Worm (Caenorhabditis elegans): ENCODE results near the gene col-117.
"Not testable (repeated sequence)": the region's sequence is repeated elsewhere in the genome, so short reads cannot be mapped to it uniquely, and the experiment has no call there.

col-117 gene

ce11 chrIV:8790144-8790543 lies 33.9 kb downstream of the col-117 start, which contains the start of gene sru-35:
TSS of gene sru-35 (minus strand) at chrIV:8790244.
- no peak for TF ChIP-seq pag-3 (tag; optimal IDR thresholded peaks at IDR 0.05; ENCODE audit: borderline replicate concordance, insufficient read depth)

- TF ChIP-seq efl-1 (optimal IDR thresholded peaks at IDR 0.05) = not testable (repeated sequence)
- TF ChIP-seq efl-1 (GFP tag; optimal IDR thresholded peaks at IDR 0.05 in 1 of 2) = peak in 1 of 2 experiments; percentile 41
Measured at ce11 chrIV:8788048-8788447, 35.9 kb downstream of the col-117 start, which contains the start of gene C33D9.10. TSS of gene C33D9.10 (minus strand) at chrIV:8788148.

DNA sequence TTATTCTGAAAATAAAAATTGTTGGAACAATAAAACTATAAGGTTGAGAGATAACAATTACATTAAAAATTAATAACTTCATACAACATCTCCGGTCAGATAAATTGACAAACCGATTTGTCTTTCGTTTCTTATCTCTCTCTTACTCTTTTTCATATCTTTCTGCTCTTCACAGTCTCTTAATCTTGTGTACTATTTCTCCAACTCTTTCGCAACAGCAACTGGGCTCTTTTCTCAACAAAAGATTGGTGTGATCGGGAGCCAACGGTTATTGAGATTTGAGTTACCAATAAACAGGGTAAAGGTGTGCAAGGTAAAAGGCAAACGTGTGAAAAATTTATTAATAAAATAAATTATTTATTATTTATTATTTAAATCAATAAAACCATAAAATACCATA lies 37.3 kb downstream of the col-117 start, which contains the start of gene C33D9.8:
TSS of gene C33D9.8 (minus strand) at position 99 of the 400 bp plus-strand sequence.
- TF ChIP-seq lsy-2 (tag; optimal IDR thresholded peaks at IDR 0.05) = peak in 1 of 2 experiments; percentile 31
- TF ChIP-seq efl-1 (optimal IDR thresholded peaks at IDR 0.05) = peak in 1 of 2 experiments; percentile 35
- TF ChIP-seq efl-1 (GFP tag; optimal IDR thresholded peaks at IDR 0.05 in 1 of 2) = no peak
- no peak for TF ChIP-seq ces-1 (GFP tag; optimal IDR thresholded peaks at IDR 0.05)
- TF ChIP-seq rnt-1 (tag; optimal IDR thresholded peaks at IDR 0.05) = peak; percentile 41

DNA sequence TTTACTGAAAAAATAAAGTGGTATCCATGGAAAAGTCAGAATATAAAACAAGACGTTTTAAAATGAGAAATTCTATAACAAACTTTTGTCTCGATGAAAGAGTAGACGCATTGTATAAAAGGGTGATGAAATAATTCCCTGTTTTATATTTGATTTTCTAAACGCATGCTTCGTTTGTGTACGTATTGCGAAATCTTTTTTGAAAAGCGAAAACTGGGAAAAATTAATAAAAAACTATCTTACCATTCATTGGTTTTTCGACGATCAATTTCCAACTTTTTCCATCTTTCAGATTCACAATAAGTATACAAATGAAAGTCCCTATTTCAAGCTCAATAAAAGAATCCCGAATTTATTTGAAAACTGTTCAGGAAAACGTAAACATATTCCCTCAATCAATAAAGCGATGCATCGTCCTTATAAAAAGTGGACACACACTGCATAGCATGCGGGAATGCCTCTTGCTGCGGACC lies 39.1 kb downstream of the col-117 start, which contains the start of gene C33D9.13:
TSS of gene C33D9.13 (minus strand) at position 423 of the 473 bp plus-strand sequence.
- TF ChIP-seq nhr-28 (tag; optimal IDR thresholded peaks at IDR 0.05) = no peak
- TF ChIP-seq zip-4 (GFP tag; optimal IDR thresholded peaks at IDR 0.05) = peak; percentile 53
- peak; percentile 32 for TF ChIP-seq skn-1 (tag; optimal IDR thresholded peaks at IDR 0.05)

DNA sequence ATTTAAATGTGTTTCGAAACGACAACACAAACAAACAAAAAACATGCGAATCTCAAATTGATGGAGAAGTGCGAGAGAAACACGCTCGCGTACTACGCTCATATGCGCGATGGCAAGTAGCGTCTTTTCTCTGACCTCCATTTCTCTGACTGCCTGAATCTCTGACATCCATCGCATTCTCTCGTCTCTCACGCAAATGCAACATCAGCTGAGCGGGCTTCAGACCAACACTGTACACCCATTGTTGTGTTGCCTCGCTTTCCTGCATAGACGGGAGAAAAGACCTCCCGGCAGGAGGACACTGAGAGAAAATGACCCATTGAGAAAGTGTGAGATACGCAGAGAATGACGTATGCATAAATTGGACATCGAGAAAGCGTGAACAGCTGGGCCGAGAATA lies 41.8 kb downstream of the col-117 start:
- TF ChIP-seq snpc-4 (tag; optimal IDR thresholded peaks at IDR 0.05) (peak; percentile 23), nhr-237 (tag; optimal IDR thresholded peaks at IDR 0.05) (peak; percentile 32), unc-98 (GFP tag; IDR thresholded peaks at IDR 0.05) (no peak), ceh-82 (tag; optimal IDR thresholded peaks at IDR 0.05) (peak; percentile 7 to 70 (median 18)), ceh-88 (GFP tag; IDR thresholded peaks at IDR 0.05) (no peak), snu-23 (GFP tag; optimal IDR thresholded peaks at IDR 0.05) (peak; percentile 84), pax-3 (tag; optimal IDR thresholded peaks at IDR 0.05) (no peak), C16A3.4 (tag; optimal IDR thresholded peaks at IDR 0.05) (peak; percentile 83), dsc-1 (tag; optimal IDR thresholded peaks at IDR 0.05) (peak; percentile 27), ztf-11 (tag; optimal IDR thresholded peaks at IDR 0.05) (peak in 1 of 2 experiments; percentile 31), swsn-7 (tag; optimal IDR thresholded peaks at IDR 0.05) (peak; percentile 56), F16B12.6 (tag; optimal IDR thresholded peaks at IDR 0.05) (no peak), lin-15B (tag; optimal IDR thresholded peaks at IDR 0.05) (no peak), nhr-28 (tag; optimal IDR thresholded peaks at IDR 0.05) (no peak), unc-130 (tag; optimal IDR thresholded peaks at IDR 0.05) (no peak), ceh-90 (tag; optimal IDR thresholded peaks at IDR 0.05) (no peak), nhr-20 (tag; optimal IDR thresholded peaks at IDR 0.05) (peak; percentile 81), Y116A8C.19 (tag; optimal IDR thresholded peaks at IDR 0.05; ENCODE audit: borderline replicate concordance) (no peak), xbp-1 (tag; optimal IDR thresholded peaks at IDR 0.05) (peak; percentile 61), nhr-77 (tag; optimal IDR thresholded peaks at IDR 0.05) (peak; percentile 75), fkh-4 (tag; optimal IDR thresholded peaks at IDR 0.05; ENCODE audit: borderline replicate concordance) (no peak), egl-13 (tag; optimal IDR thresholded peaks at IDR 0.05) (no peak), lir-3 (tag; optimal IDR thresholded peaks at IDR 0.05; ENCODE audit: poor library complexity) (peak; percentile 30), nhr-85 (tag) (peak; percentile 99), sup-37 (GFP tag; optimal IDR thresholded peaks at IDR 0.05) (no peak), unc-62 (GFP tag; optimal IDR thresholded peaks at IDR 0.05) (no peak), efl-1 (optimal IDR thresholded peaks at IDR 0.05) (peak; percentile 68 to 70), efl-1 (GFP tag; optimal IDR thresholded peaks at IDR 0.05 in 1 of 2) (peak; percentile 32 to 94), zag-1 (tag; optimal IDR thresholded peaks at IDR 0.05) (no peak), ceh-63 (GFP tag; optimal IDR thresholded peaks at IDR 0.05) (no peak), nhr-12 (tag; optimal IDR thresholded peaks at IDR 0.05) (no peak), tlp-1 (tag; optimal IDR thresholded peaks at IDR 0.05) (no peak), nhr-84 (tag; optimal IDR thresholded peaks at IDR 0.05) (no peak), nhr-90 (tag; optimal IDR thresholded peaks at IDR 0.05; ENCODE audit: poor library complexity) (peak; percentile 63), mdl-1 (tag; optimal IDR thresholded peaks at IDR 0.05) (peak in 1 of 2 experiments; percentile 85), skn-1 (tag; optimal IDR thresholded peaks at IDR 0.05) (peak; percentile 49), unc-30 (tag; optimal IDR thresholded peaks at IDR 0.05) (no peak), mep-1 (tag; optimal IDR thresholded peaks at IDR 0.05) (peak; percentile 80), aly-2 (tag; optimal IDR thresholded peaks at IDR 0.05) (no peak)

Measured in whole organism, L1 larva.